Worm (Caenorhabditis elegans): ENCODE measurements around the gene C02H6.1.

DNA sequence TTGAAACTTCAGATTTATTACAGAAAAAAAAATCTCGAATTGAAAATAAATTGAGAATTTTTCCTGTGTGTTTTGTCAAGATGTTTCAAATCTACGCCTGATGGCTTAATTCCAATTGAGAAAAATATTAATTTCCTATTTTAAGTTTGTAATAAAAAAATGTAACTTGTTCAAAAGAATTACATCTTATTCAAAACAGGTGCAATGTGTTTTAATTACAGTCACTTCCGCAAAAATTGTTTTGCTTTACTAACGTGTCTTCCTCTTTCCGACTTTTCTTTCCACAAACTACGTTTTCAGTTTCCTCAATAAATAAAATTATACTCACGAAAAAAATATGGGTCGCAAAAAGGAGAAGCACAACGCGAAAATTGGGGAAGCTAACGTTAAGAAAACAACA, 48.3 kb upstream of the C02H6.1 start, which contains the start of gene F25E5.16:
- TF ChIP-seq nhr-23 (tag; optimal IDR thresholded peaks at IDR 0.05): no peak
- no peak for TF ChIP-seq lin-15B (tag; optimal IDR thresholded peaks at IDR 0.05)
- TF ChIP-seq aly-2 (tag; optimal IDR thresholded peaks at IDR 0.05): no peak
- TF ChIP-seq zag-1 (tag; optimal IDR thresholded peaks at IDR 0.05): no peak
- no peak for TF ChIP-seq nhr-11 (tag; optimal IDR thresholded peaks at IDR 0.05)
- TF ChIP-seq unc-62 (GFP tag; optimal IDR thresholded peaks at IDR 0.05): no peak
- TF ChIP-seq ZK546.5 (tag; optimal IDR thresholded peaks at IDR 0.05): no peak

Measured in whole organism, L3 larva.